Fruit fly (Drosophila melanogaster): ENCODE data around the gene CG33299.

dm6 chr2L:9705872-9706317 is 49.5 kb downstream of the CG33299 start, which contains the start of gene CG31710:
- TF ChIP-seq CG8478 (optimal IDR thresholded peaks at IDR 0.05) (no peak), CTCF (optimal IDR thresholded peaks at IDR 0.05) (no peak)
